Worm (Caenorhabditis elegans) whole organism, L1 larva: ENCODE data around the gene C05D12.3.

ENCODE experiments used
- C04F5.9 ChIP-seq: sonication (generic microtip); optimal IDR thresholded peaks from 2 replicates; lab custom pipeline; 2016; ENCODE audit warnings: missing genetic modification characterization, missing compliant biosample characterization
- Y116A8C.19 ChIP-seq: sonication (generic microtip); optimal IDR thresholded peaks from 2 replicates; lab custom pipeline; 2016; ENCODE audit warnings: missing compliant biosample characterization, missing genetic modification characterization, borderline replicate concordance
- ama-1 ChIP-seq: fragments of 150-350 bp; optimal IDR thresholded peaks from 2 replicates; lab custom pipeline; 2014
- blmp-1 ChIP-seq: fragments of 150-350 bp; optimal IDR thresholded peaks from 2 replicates; lab custom pipeline; 2014; ENCODE audit warnings: missing biosample characterization, missing genetic modification characterization
- ceh-63 ChIP-seq: fragments of 200-800 bp; sonication (Bioruptor generic); optimal IDR thresholded peaks from 2 replicates; lab custom pipeline; 2018; ENCODE audit warnings: mild to moderate bottlenecking, missing genetic modification characterization, missing compliant biosample characterization
- dpl-1 ChIP-seq, 3 experiments: fragments of 150-350 bp in 2 of 3; sonication (generic microtip) in 1 of 3; optimal IDR thresholded peaks; 2 replicates each; lab custom pipeline; 2014 to 2017; ENCODE audit warnings: missing biosample characterization in 3 of 3, missing genetic modification characterization in 3 of 3, missing genetic modification reagents in 3 of 3
- dsc-1 ChIP-seq: sonication (generic microtip); optimal IDR thresholded peaks from 2 replicates; lab custom pipeline; 2016; ENCODE audit warnings: mild to moderate bottlenecking, missing genetic modification characterization, missing compliant biosample characterization
- efl-1 ChIP-seq, 4 experiments: fragments of 150-350 bp; optimal IDR thresholded peaks in 3 of 4; peaks in 1 of 4; 1 replicate in 1 of 4; 2 replicates in 3 of 4; lab custom pipeline; 2014; ENCODE audit warnings: missing biosample characterization in 2 of 4, missing genetic modification characterization in 2 of 4, missing genetic modification reagents in 2 of 4
- egl-27 ChIP-seq, 2 experiments: fragments of 150-350 bp in 1 of 2; sonication (generic microtip); optimal IDR thresholded peaks; 3 replicates each; lab custom pipeline; 2017 to 2018; ENCODE audit warnings: missing biosample characterization in 2 of 2, missing genetic modification characterization in 2 of 2, missing genetic modification reagents in 2 of 2
- elt-2 ChIP-seq: sonication (generic microtip); optimal IDR thresholded peaks from 2 replicates; lab custom pipeline; 2016; ENCODE audit warnings: missing genetic modification characterization, mild to moderate bottlenecking, inconsistent platforms, missing compliant biosample characterization, missing genetic modification reagents
- elt-3 ChIP-seq, 6 experiments: fragments of 150-350 bp in 1 of 6; sonication (generic microtip); optimal IDR thresholded peaks; 2 replicates each; lab custom pipeline; 2017 to 2018; ENCODE audit warnings: missing biosample characterization in 6 of 6, missing genetic modification characterization in 6 of 6, inconsistent platforms in 1 of 6
- ets-5 ChIP-seq: fragments of 200-800 bp; sonication (Bioruptor generic); IDR thresholded peaks from 2 replicates; pipeline ENCODE4 v1.3.6; 2022; ENCODE audit warnings: missing genetic modification characterization, missing compliant biosample characterization
- fkh-8 ChIP-seq: sonication (generic microtip); optimal IDR thresholded peaks from 2 replicates; lab custom pipeline; 2016; ENCODE audit warnings: mild to moderate bottlenecking, missing genetic modification characterization, missing compliant biosample characterization
- hpl-2 ChIP-seq: fragments of 150-350 bp; optimal IDR thresholded peaks from 2 replicates; lab custom pipeline; 2014; ENCODE audit warnings: missing biosample characterization, missing genetic modification reagents, missing genetic modification characterization
- irx-1 ChIP-seq: sonication (generic microtip); optimal IDR thresholded peaks from 2 replicates; lab custom pipeline; 2016; ENCODE audit warnings: missing genetic modification characterization, missing compliant biosample characterization
- isw-1 ChIP-seq: fragments of 200-800 bp; sonication (Bioruptor generic); IDR thresholded peaks from 2 replicates; pipeline ENCODE4 v1.3.6; 2022; ENCODE audit warnings: missing genetic modification characterization, missing compliant biosample characterization
- jun-1 ChIP-seq: fragments of 150-350 bp; optimal IDR thresholded peaks from 2 replicates; lab custom pipeline; 2014; ENCODE audit warnings: missing biosample characterization, missing genetic modification reagents, missing genetic modification characterization
- lin-13 ChIP-seq: fragments of 150-350 bp; optimal IDR thresholded peaks from 2 replicates; lab custom pipeline; 2014; ENCODE audit warnings: missing biosample characterization, missing genetic modification reagents, missing genetic modification characterization
- lin-14 ChIP-seq: fragments of 200-800 bp; sonication (Bioruptor generic); optimal IDR thresholded peaks from 2 replicates; lab custom pipeline; 2018; ENCODE audit warnings: mild to moderate bottlenecking, missing genetic modification characterization, moderate library complexity, missing compliant biosample characterization
- lin-35 ChIP-seq, 2 experiments: fragments of 150-350 bp; optimal IDR thresholded peaks; 2 replicates each; lab custom pipeline; 2014; ENCODE audit warnings: missing biosample characterization in 2 of 2, missing genetic modification characterization in 2 of 2, missing genetic modification reagents in 2 of 2
- lsy-2 ChIP-seq, 2 experiments: fragments of 150-350 bp; optimal IDR thresholded peaks; 2 replicates each; lab custom pipeline; 2014; ENCODE audit warnings: missing biosample characterization in 2 of 2, missing genetic modification characterization in 2 of 2
- mdl-1 ChIP-seq, 2 experiments: fragments of 150-350 bp; optimal IDR thresholded peaks; 2 replicates each; lab custom pipeline; 2014 to 2017; ENCODE audit warnings: missing biosample characterization in 2 of 2, missing genetic modification characterization in 2 of 2, inconsistent platforms in 1 of 2
- mef-2 ChIP-seq: fragments of 150-350 bp; optimal IDR thresholded peaks from 2 replicates; lab custom pipeline; 2014; ENCODE audit warnings: missing biosample characterization, missing genetic modification characterization
- mep-1 ChIP-seq: fragments of 150-350 bp; optimal IDR thresholded peaks from 2 replicates; lab custom pipeline; 2014; ENCODE audit warnings: missing biosample characterization, missing genetic modification characterization
- nhr-12 ChIP-seq: sonication (generic microtip); optimal IDR thresholded peaks from 2 replicates; lab custom pipeline; 2017; ENCODE audit warnings: missing biosample characterization, missing genetic modification characterization
- nhr-19 ChIP-seq: fragments of 200-800 bp; sonication (Bioruptor generic); conservative IDR thresholded peaks from 2 replicates; pipeline ENCODE4 v1.3.6; 2022; ENCODE audit warnings: missing genetic modification characterization, missing compliant biosample characterization
- nhr-20 ChIP-seq: sonication (generic microtip); optimal IDR thresholded peaks from 2 replicates; lab custom pipeline; 2016; ENCODE audit warnings: mild to moderate bottlenecking, missing genetic modification characterization, missing compliant biosample characterization
- nhr-237 ChIP-seq: fragments of 150-350 bp; optimal IDR thresholded peaks from 2 replicates; lab custom pipeline; 2014; ENCODE audit warnings: missing biosample characterization, missing genetic modification characterization
- nhr-47 ChIP-seq: sonication (generic microtip); optimal IDR thresholded peaks from 2 replicates; lab custom pipeline; 2016; ENCODE audit warnings: mild to moderate bottlenecking, missing genetic modification characterization, moderate library complexity, missing compliant biosample characterization
- nhr-71 ChIP-seq: sonication (generic microtip); optimal IDR thresholded peaks from 2 replicates; lab custom pipeline; 2016; ENCODE audit warnings: mild to moderate bottlenecking, missing genetic modification characterization, moderate library complexity, missing compliant biosample characterization
- nhr-76 ChIP-seq: sonication (generic microtip); optimal IDR thresholded peaks from 2 replicates; lab custom pipeline; 2017; ENCODE audit warnings: missing biosample characterization, missing genetic modification characterization
- nhr-77 ChIP-seq: fragments of 150-350 bp; optimal IDR thresholded peaks from 2 replicates; lab custom pipeline; 2014; ENCODE audit warnings: missing biosample characterization, missing genetic modification characterization
- nhr-85 ChIP-seq: sonication (generic microtip); peaks from one replicate; lab custom pipeline; 2016; ENCODE audit warnings: missing genetic modification characterization, inconsistent platforms, missing compliant biosample characterization
- nhr-90 ChIP-seq: sonication (generic microtip); optimal IDR thresholded peaks from 2 replicates; lab custom pipeline; 2016; ENCODE audit warnings: mild to moderate bottlenecking, missing genetic modification characterization, missing compliant biosample characterization; ENCODE audit not compliant: poor library complexity
- pqm-1 ChIP-seq: sonication (generic microtip); optimal IDR thresholded peaks from 3 replicates; lab custom pipeline; 2017; ENCODE audit warnings: missing biosample characterization, missing genetic modification characterization
- snu-23 ChIP-seq: sonication (generic microtip); optimal IDR thresholded peaks from 2 replicates; lab custom pipeline; 2016; ENCODE audit warnings: missing genetic modification characterization, missing compliant biosample characterization
- swsn-7 ChIP-seq: sonication (generic microtip); optimal IDR thresholded peaks from 2 replicates; lab custom pipeline; 2016; ENCODE audit warnings: missing genetic modification characterization, missing compliant biosample characterization
- tbx-2 ChIP-seq: sonication (generic microtip); optimal IDR thresholded peaks from 2 replicates; lab custom pipeline; 2016; ENCODE audit warnings: missing genetic modification characterization, missing compliant biosample characterization
- unc-30 ChIP-seq: sonication (generic microtip); optimal IDR thresholded peaks from 2 replicates; lab custom pipeline; 2017; ENCODE audit warnings: missing biosample characterization, missing genetic modification characterization
- xbp-1 ChIP-seq: sonication (generic microtip); optimal IDR thresholded peaks from 2 replicates; lab custom pipeline; 2016; ENCODE audit warnings: missing genetic modification characterization, missing compliant biosample characterization
- ztf-11 ChIP-seq, 2 experiments: sonication (generic microtip); optimal IDR thresholded peaks; 2 replicates each; lab custom pipeline; 2016 to 2017; ENCODE audit warnings: missing genetic modification characterization in 2 of 2, missing biosample characterization in 1 of 2, missing compliant biosample characterization in 1 of 2
- ztf-4 ChIP-seq: fragments of 150-350 bp; optimal IDR thresholded peaks from 2 replicates; lab custom pipeline; 2014; ENCODE audit warnings: missing biosample characterization, missing genetic modification characterization

C05D12.3 gene

DNA sequence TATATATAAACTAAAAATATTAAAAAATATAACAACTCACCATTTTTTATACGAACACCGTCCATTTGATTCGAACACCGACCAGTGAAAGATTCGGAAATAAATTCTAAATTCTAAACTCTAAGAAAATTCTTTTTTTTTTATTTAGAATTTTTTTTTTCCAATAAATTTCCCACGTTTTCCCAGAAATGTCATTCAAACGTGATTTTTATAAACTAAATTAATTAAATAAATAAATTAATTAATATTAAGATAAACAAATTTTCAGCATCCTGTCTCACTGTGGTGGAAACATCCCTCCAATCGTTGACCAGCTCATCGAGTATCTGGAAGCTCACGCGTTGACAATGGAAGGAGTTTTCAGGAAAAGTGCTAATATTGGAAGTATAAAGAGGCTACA lies 42.5 kb downstream of the C05D12.3 start, which contains the start of gene klp-17:
Gene klp-17 (minus strand): TSS at position 101 of the 400 bp plus-strand sequence.
- TF ChIP-seq dsc-1 (tag; lab: Kevin White, UChicago) (no peak), Y116A8C.19 (tag; lab: Kevin White, UChicago) (no peak), elt-2 (tag; lab: Kevin White, UChicago) (no peak), lsy-2 (tag; optimal IDR thresholded peaks at IDR 0.05; lab: Kevin White, UChicago) (no peak), unc-30 (tag; lab: Kevin White, UChicago) (no peak), lin-13 (no peak), pqm-1 (tag; lab: Kevin White, UChicago) (no peak), nhr-237 (tag; lab: Kevin White, UChicago) (no peak), nhr-47 (tag; lab: Kevin White, UChicago) (no peak), xbp-1 (tag; lab: Kevin White, UChicago) (no peak), fkh-8 (tag; lab: Kevin White, UChicago) (no peak)

ce11 chrII:11469574-11470108 lies 44.6 kb downstream of the C05D12.3 start, which contains the start of gene cisd-1:
TSS of gene cisd-1 (minus strand) at chrII:11469624.
- TF ChIP-seq nhr-85 (tag; lab: Kevin White, UChicago) (peak; percentile 16), lin-14 (peak; percentile 49), lin-35 (GFP tag; optimal IDR thresholded peaks at IDR 0.05; lab: Kevin White, UChicago) (peak in 1 of 2 experiments; percentile 34), ceh-63 (no peak), nhr-77 (tag; lab: Kevin White, UChicago) (no peak), ztf-4 (tag; lab: Kevin White, UChicago) (no peak), nhr-12 (tag; lab: Kevin White, UChicago) (no peak), ama-1 (lab: Kevin White, UChicago) (no peak), mef-2 (tag; lab: Kevin White, UChicago) (no peak), fkh-8 (tag; lab: Kevin White, UChicago) (no peak), nhr-76 (tag; lab: Kevin White, UChicago) (no peak), nhr-90 (peak; percentile 10), isw-1 (GFP tag; lab: Robert Waterston, UW) (no peak), ets-5 (GFP tag; lab: Robert Waterston, UW) (no peak), irx-1 (tag; lab: Kevin White, UChicago) (no peak), jun-1 (tag; lab: Kevin White, UChicago) (no peak), blmp-1 (peak; percentile 82), egl-27 (tag; optimal IDR thresholded peaks at IDR 0.05; lab: Kevin White, UChicago) (no peak), nhr-71 (tag; lab: Kevin White, UChicago) (peak; percentile 32), mdl-1 (tag; optimal IDR thresholded peaks at IDR 0.05; lab: Kevin White, UChicago) (peak in 1 of 2 experiments; percentile 11), C04F5.9 (no peak), tbx-2 (tag; lab: Kevin White, UChicago) (peak; percentile 0), mep-1 (peak; percentile 10), hpl-2 (GFP tag; lab: Kevin White, UChicago) (no peak), elt-2 (tag; lab: Kevin White, UChicago) (peak; percentile 33), elt-3 (tag; optimal IDR thresholded peaks at IDR 0.05; lab: Kevin White, UChicago) (peak in 1 of 6 experiments; percentile 1), swsn-7 (tag; lab: Kevin White, UChicago) (no peak), snu-23 (GFP tag; lab: Kevin White, UChicago) (peak; percentile 28), ztf-11 (tag; optimal IDR thresholded peaks at IDR 0.05; lab: Kevin White, UChicago) (no peak), nhr-20 (no peak), nhr-19 (GFP tag; lab: Robert Waterston, UW) (peak; percentile 30; the same call in 1 of the 2 replicates)

DNA sequence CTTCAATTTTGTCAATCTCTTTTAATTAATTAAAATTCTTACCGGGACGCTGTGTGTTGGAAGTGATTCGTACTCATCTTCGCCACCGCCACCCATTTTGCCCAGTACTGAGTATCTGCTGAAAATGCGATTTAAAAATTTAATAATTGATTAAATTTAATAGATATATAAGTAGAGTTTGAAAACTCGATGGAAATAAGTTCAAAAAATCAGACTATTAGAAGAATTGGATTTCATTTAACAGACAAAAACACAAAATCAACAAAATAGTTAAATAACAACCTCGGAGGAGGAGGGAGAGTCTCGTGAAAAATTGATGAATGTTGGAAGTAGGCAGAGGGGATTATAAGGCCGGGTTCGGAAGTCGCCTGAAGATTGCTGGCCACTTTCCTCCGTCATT lies 46.9 kb downstream of the C05D12.3 start, which contains the start of gene mfn-1:
Gene mfn-1 (minus strand): TSS at position 101 of the 400 bp plus-strand sequence.
- TF ChIP-seq mdl-1 (tag; optimal IDR thresholded peaks at IDR 0.05; lab: Kevin White, UChicago) (no peak), elt-2 (tag; lab: Kevin White, UChicago) (no peak), nhr-20 (no peak), ztf-4 (tag; lab: Kevin White, UChicago) (no peak), dsc-1 (tag; lab: Kevin White, UChicago) (no peak), efl-1 (optimal IDR thresholded peaks at IDR 0.05; lab: Kevin White, UChicago) (no peak), efl-1 (GFP tag; optimal IDR thresholded peaks at IDR 0.05 in 1 of 2; lab: Kevin White, UChicago) (peak in 1 of 2 experiments; percentile 26), ztf-11 (tag; optimal IDR thresholded peaks at IDR 0.05; lab: Kevin White, UChicago) (no peak), lin-35 (GFP tag; optimal IDR thresholded peaks at IDR 0.05; lab: Kevin White, UChicago) (no peak), dpl-1 (GFP tag; optimal IDR thresholded peaks at IDR 0.05; lab: Kevin White, UChicago) (no peak)
